Worm (Caenorhabditis elegans) whole organism, L4 larva: Measurements from ENCODE around the gene F54H5.14.

Experiments used
- F10B5.3 ChIP-seq: sonication (generic microtip); optimal IDR thresholded peaks from 2 replicates; lab custom pipeline; 2016; ENCODE audit warnings: mild to moderate bottlenecking, missing genetic modification characterization, missing compliant biosample characterization
- F44E2.7 ChIP-seq: fragments of 200-800 bp; sonication (Bioruptor generic); IDR thresholded peaks from 2 replicates; pipeline ENCODE4 v2.1.2; 2022; ENCODE audit warnings: missing genetic modification characterization, missing compliant biosample characterization
- F49E8.2 ChIP-seq: sonication (generic microtip); optimal IDR thresholded peaks from 2 replicates; lab custom pipeline; 2016; ENCODE audit warnings: missing compliant biosample characterization, mild to moderate bottlenecking, missing genetic modification characterization, borderline replicate concordance
- T20F7.1 ChIP-seq: fragments of 200-800 bp; sonication (Bioruptor generic); optimal IDR thresholded peaks from 2 replicates; lab custom pipeline; 2018; ENCODE audit warnings: mild to moderate bottlenecking, missing genetic modification characterization, missing compliant biosample characterization
- T26A8.4 ChIP-seq: fragments of 200-800 bp; sonication (Bioruptor generic); IDR thresholded peaks from 2 replicates; pipeline ENCODE4 v1.3.6; 2022; ENCODE audit warnings: missing genetic modification characterization, missing compliant biosample characterization
- Y105C5A.15 ChIP-seq: fragments of 200-800 bp; sonication (Bioruptor generic); IDR thresholded peaks from 2 replicates; pipeline ENCODE4 v1.3.6; 2022; ENCODE audit warnings: missing genetic modification characterization, missing compliant biosample characterization
- Y5F2A.4 ChIP-seq: fragments of 200-800 bp; sonication (Bioruptor generic); optimal IDR thresholded peaks from 2 replicates; lab custom pipeline; 2018; ENCODE audit warnings: mild to moderate bottlenecking, missing genetic modification characterization, missing compliant biosample characterization
- Y75B8A.6 ChIP-seq: fragments of 200-800 bp; sonication (Bioruptor generic); IDR thresholded peaks from 2 replicates; pipeline ENCODE4 v1.3.6; 2022; ENCODE audit warnings: missing genetic modification reagents, missing genetic modification characterization, missing compliant biosample characterization
- aly-2 ChIP-seq: sonication (generic microtip); optimal IDR thresholded peaks from 2 replicates; lab custom pipeline; 2018; ENCODE audit warnings: missing biosample characterization, missing genetic modification characterization
- ama-1 ChIP-seq: fragments of 150-350 bp; optimal IDR thresholded peaks from 2 replicates; lab custom pipeline; 2014; ENCODE audit warnings: inconsistent platforms, mixed read lengths
- arid-1 ChIP-seq: fragments of 200-800 bp; sonication (Bioruptor generic); conservative IDR thresholded peaks from 2 replicates; pipeline ENCODE4 v1.3.6; 2022; ENCODE audit warnings: missing genetic modification reagents, missing genetic modification characterization, missing compliant biosample characterization
- ctbp-1 ChIP-seq: fragments of 200-800 bp; sonication (Bioruptor generic); IDR thresholded peaks from 2 replicates; pipeline ENCODE4 v1.3.6; 2022; ENCODE audit warnings: missing genetic modification reagents, missing genetic modification characterization, missing compliant biosample characterization
- daf-16 ChIP-seq, 3 experiments: sonication (generic microtip); optimal IDR thresholded peaks; 2 replicates each; lab custom pipeline; 2016 to 2017; ENCODE audit warnings: missing genetic modification characterization in 3 of 3, missing genetic modification reagents in 3 of 3, mild to moderate bottlenecking in 2 of 3, missing compliant biosample characterization in 2 of 3, missing biosample characterization in 1 of 3, moderate library complexity in 1 of 3
- dve-1 ChIP-seq: sonication (generic microtip); optimal IDR thresholded peaks from 2 replicates; lab custom pipeline; 2017; ENCODE audit warnings: antibody characterized with exemption, mild to moderate bottlenecking, missing genetic modification characterization, missing compliant biosample characterization; ENCODE audit not compliant: insufficient read depth
- lin-29 ChIP-seq: fragments of 200-800 bp; sonication (Bioruptor generic); IDR thresholded peaks from 2 replicates; pipeline ENCODE4 v1.3.6; 2022; ENCODE audit warnings: missing genetic modification reagents, missing genetic modification characterization, missing compliant biosample characterization
- lin-38 ChIP-seq: fragments of 200-800 bp; sonication (Bioruptor generic); IDR thresholded peaks from 2 replicates; pipeline ENCODE4 v1.3.6; 2022; ENCODE audit warnings: missing genetic modification reagents, missing genetic modification characterization, missing compliant biosample characterization
- lir-3 ChIP-seq: sonication (generic microtip); optimal IDR thresholded peaks from 2 replicates; lab custom pipeline; 2016; ENCODE audit warnings: mild to moderate bottlenecking, missing genetic modification characterization, missing compliant biosample characterization
- lsy-2 ChIP-seq, 2 experiments: fragments of 150-350 bp in 1 of 2; sonication (generic microtip) in 1 of 2; optimal IDR thresholded peaks; 2 replicates each; lab custom pipeline; 2014 to 2017; ENCODE audit warnings: missing biosample characterization in 2 of 2, missing genetic modification characterization in 2 of 2
- madf-5 ChIP-seq, 2 experiments: fragments of 200-800 bp; sonication (Bioruptor generic); IDR thresholded peaks; 2 replicates each; pipeline ENCODE4 v1.3.6; 2022; ENCODE audit warnings: missing compliant biosample characterization in 2 of 2, missing genetic modification characterization in 2 of 2
- mdl-1 ChIP-seq, 2 experiments: fragments of 150-350 bp in 1 of 2; sonication (generic microtip) in 1 of 2; optimal IDR thresholded peaks; 2 replicates each; lab custom pipeline; 2014 to 2017; ENCODE audit warnings: missing biosample characterization in 2 of 2, missing genetic modification characterization in 2 of 2
- mdt-29 ChIP-seq: fragments of 200-800 bp; sonication (Bioruptor generic); IDR thresholded peaks from 2 replicates; pipeline ENCODE4 v1.3.6; 2022; ENCODE audit warnings: missing genetic modification reagents, missing genetic modification characterization, missing compliant biosample characterization
- mep-1 ChIP-seq: fragments of 150-350 bp; sonication (generic microtip); optimal IDR thresholded peaks from 3 replicates; lab custom pipeline; 2014; ENCODE audit warnings: missing biosample characterization, missing genetic modification characterization
- mes-2 ChIP-seq: sonication (generic microtip); optimal IDR thresholded peaks from 2 replicates; lab custom pipeline; 2016; ENCODE audit warnings: missing genotype, mild to moderate bottlenecking, missing genetic modification characterization, missing compliant biosample characterization; ENCODE audit not compliant: poor library complexity, severe bottlenecking
- mxl-2 ChIP-seq: fragments of 200-800 bp; sonication (Bioruptor generic); conservative IDR thresholded peaks from 2 replicates; pipeline ENCODE4 v1.3.6; 2022; ENCODE audit warnings: missing genetic modification reagents, missing genetic modification characterization, missing compliant biosample characterization
- nhr-102 ChIP-seq: sonication (generic microtip); optimal IDR thresholded peaks from 2 replicates; lab custom pipeline; 2016; ENCODE audit warnings: mild to moderate bottlenecking, missing genetic modification characterization, moderate library complexity, missing compliant biosample characterization
- nhr-111 ChIP-seq: fragments of 200-800 bp; sonication (Bioruptor generic); optimal IDR thresholded peaks from 2 replicates; lab custom pipeline; 2018; ENCODE audit warnings: mild to moderate bottlenecking, missing genetic modification characterization, missing compliant biosample characterization
- nhr-28 ChIP-seq: fragments of 150-350 bp; optimal IDR thresholded peaks from 2 replicates; lab custom pipeline; 2014; ENCODE audit warnings: missing biosample characterization, missing genetic modification characterization
- nhr-42 ChIP-seq: fragments of 200-800 bp; sonication (Bioruptor generic); IDR thresholded peaks from 2 replicates; pipeline ENCODE4 v1.3.6; 2022; ENCODE audit warnings: missing genetic modification characterization, missing compliant biosample characterization
- nhr-48 ChIP-seq: sonication (generic microtip); optimal IDR thresholded peaks from 2 replicates; lab custom pipeline; 2016; ENCODE audit warnings: mild to moderate bottlenecking, missing genetic modification characterization, missing compliant biosample characterization
- nhr-76 ChIP-seq: fragments of 150-350 bp; optimal IDR thresholded peaks from 2 replicates; lab custom pipeline; 2014; ENCODE audit warnings: missing biosample characterization, missing genetic modification characterization
- saeg-2 ChIP-seq: fragments of 200-800 bp; sonication (Bioruptor generic); IDR thresholded peaks from 2 replicates; pipeline ENCODE4 v1.3.6; 2022; ENCODE audit warnings: missing genetic modification reagents, missing genetic modification characterization, missing compliant biosample characterization
- snpc-1.2 ChIP-seq: fragments of 200-800 bp; sonication (Bioruptor generic); IDR thresholded peaks from 2 replicates; pipeline ENCODE4 v1.3.6; 2022; ENCODE audit warnings: missing genetic modification reagents, missing genetic modification characterization, missing compliant biosample characterization
- spr-1 ChIP-seq: sonication (generic microtip); optimal IDR thresholded peaks from 2 replicates; lab custom pipeline; 2016; ENCODE audit warnings: mild to moderate bottlenecking, missing genetic modification characterization, missing compliant biosample characterization
- tra-1 ChIP-seq: fragments of 200-800 bp; sonication (Bioruptor generic); IDR thresholded peaks from 2 replicates; pipeline ENCODE4 v1.3.6; 2022; ENCODE audit warnings: missing genetic modification reagents, missing genetic modification characterization, missing compliant biosample characterization
- unc-62 ChIP-seq, 3 experiments: fragments of 150-350 bp in 1 of 3; sonication (generic microtip); optimal IDR thresholded peaks in 2 of 3; peaks in 1 of 3; 1 replicate in 1 of 3; 2 replicates in 2 of 3; lab custom pipeline; 2014 to 2017; ENCODE audit warnings: missing biosample characterization in 3 of 3, missing genetic modification characterization in 3 of 3, missing genetic modification reagents in 3 of 3, missing genotype in 1 of 3
- zag-1 ChIP-seq: fragments of 150-350 bp; optimal IDR thresholded peaks from 2 replicates; lab custom pipeline; 2014; ENCODE audit warnings: missing biosample characterization, missing genetic modification characterization
- zfp-2 ChIP-seq: sonication (generic microtip); optimal IDR thresholded peaks from 2 replicates; lab custom pipeline; 2016; ENCODE audit warnings: mild to moderate bottlenecking, missing genetic modification characterization, missing compliant biosample characterization
- zip-11 ChIP-seq: fragments of 200-800 bp; sonication (Bioruptor generic); IDR thresholded peaks from 2 replicates; pipeline ENCODE4 v1.3.6; 2022; ENCODE audit warnings: missing genetic modification characterization, missing compliant biosample characterization

F54H5.14 gene

ce11 chrII:6587264-6587870 is 37.8 kb downstream of the F54H5.14 start, which contains the start of gene C56C10.7:
Gene C56C10.7 (minus strand): TSS chrII:6587575.
- TF ChIP-seq Y5F2A.4 (GFP tag; lab: Kevin White, UChicago) (peak; percentile 3), mdl-1 (tag; optimal IDR thresholded peaks at IDR 0.05; lab: Kevin White, UChicago) (no peak), snpc-1.2 (GFP tag; lab: Robert Waterston, UW) (peak; percentile 54), lin-29 (GFP tag; lab: Robert Waterston, UW) (no peak), lin-38 (GFP tag; lab: Robert Waterston, UW) (peak; percentile 74), aly-2 (tag; lab: Kevin White, UChicago) (no peak), spr-1 (peak; percentile 10), T20F7.1 (GFP tag; lab: Kevin White, UChicago) (peak; percentile 73), F49E8.2 (tag; lab: Kevin White, UChicago) (peak; percentile 64), nhr-48 (tag; lab: Kevin White, UChicago) (peak; percentile 12), zag-1 (no peak), arid-1 (peak; percentile 72), daf-16 (GFP tag; optimal IDR thresholded peaks at IDR 0.05; lab: Kevin White, UChicago) (no peak), daf-16 (tag; optimal IDR thresholded peaks at IDR 0.05; lab: Kevin White, UChicago) (peak; percentile 14), Y105C5A.15 (GFP tag; lab: Robert Waterston, UW) (no peak), madf-5 (GFP tag; IDR thresholded peaks at IDR 0.05; lab: Robert Waterston, UW) (0 out of 4 replicates have a peak, but pooled peaks of 1 of the 2 experiments have one; percentile 39), lir-3 (tag; lab: Kevin White, UChicago) (no peak), nhr-28 (tag; lab: Kevin White, UChicago) (no peak), Y75B8A.6 (0 out of 2 replicates have a peak, but pooled peaks have one; percentile 48), mep-1 (tag; lab: Kevin White, UChicago) (peak; percentile 30), zfp-2 (tag; lab: Kevin White, UChicago) (no peak), ctbp-1 (peak; percentile 39; the same call in 1 of the 2 replicates), zip-11 (GFP tag; lab: Robert Waterston, UW) (no peak; the same call in 1 of the 2 replicates), dve-1 (tag; lab: Kevin White, UChicago) (peak; percentile 33), nhr-42 (GFP tag; lab: Robert Waterston, UW) (no peak), F44E2.7 (GFP tag; lab: Robert Waterston, UW) (0 out of 2 replicates have a peak, but pooled peaks have one; percentile 72), T26A8.4 (GFP tag; lab: Robert Waterston, UW) (peak; percentile 40; the same call in 1 of the 2 replicates), F10B5.3 (tag; lab: Kevin White, UChicago) (peak; percentile 31), ama-1 (lab: Kevin White, UChicago) (peak; percentile 74), nhr-111 (GFP tag; lab: Kevin White, UChicago) (peak; percentile 46), lsy-2 (tag; optimal IDR thresholded peaks at IDR 0.05; lab: Kevin White, UChicago) (peak in 1 of 2 experiments; percentile 64), nhr-76 (tag; lab: Kevin White, UChicago) (no peak), nhr-102 (tag; lab: Kevin White, UChicago) (peak; percentile 58), unc-62 (GFP tag; optimal IDR thresholded peaks at IDR 0.05 in 1 of 2; lab: Kevin White, UChicago) (no peak), unc-62 (tag; optimal IDR thresholded peaks at IDR 0.05; lab: Kevin White, UChicago) (no peak), saeg-2 (no peak), tra-1 (GFP tag; lab: Robert Waterston, UW) (0 out of 2 replicates have a peak, but pooled peaks have one; percentile 16)

ce11 chrII:6582758-6583157 is 42.4 kb downstream of the F54H5.14 start, which contains the start of gene C56C10.4:
Gene C56C10.4 (plus strand): TSS chrII:6583058.
- TF ChIP-seq mes-2 (no peak), mep-1 (tag; lab: Kevin White, UChicago) (no peak), snpc-1.2 (GFP tag; lab: Robert Waterston, UW) (no peak), saeg-2 (no peak), mdt-29 (GFP tag; lab: Robert Waterston, UW) (no peak), mxl-2 (no peak)
- TF ChIP-seq, all 104 proteins: peak for 0
